In genomic region chrV:4755308-4756029, ce11 we compare ENCODE assay signal across 2 worm cellular contexts.
A peak's percentile ranks its signal among the peaks of the same experiment; 100 is the strongest.
TF ChIP-seq lines count a peak whose summit lies in the region.

Gene pgl-3 (plus strand): TSS chrV:4755979.

TF ChIP-seq in whole organism, L4 larva, 104 proteins besides CTCF, POLR2A, EP300 and RAD21:
- TF ChIP-seq Y75B8A.6 (GFP tag; IDR thresholded peaks at IDR 0.05; lab: Robert Waterston, UW) = no peak
- TF ChIP-seq unc-130 (GFP tag; optimal IDR thresholded peaks at IDR 0.05; lab: Kevin White, UChicago) = peak; percentile 6
- peak; percentile 67 for TF ChIP-seq F49E8.2 (tag; optimal IDR thresholded peaks at IDR 0.05; lab: Kevin White, UChicago; ENCODE audit: borderline replicate concordance)
- TF ChIP-seq mes-2 (tag; optimal IDR thresholded peaks at IDR 0.05; lab: Kevin White, UChicago; ENCODE audit: poor library complexity, severe bottlenecking) = no peak
- TF ChIP-seq dmd-8 (GFP tag; IDR thresholded peaks at IDR 0.05; lab: Robert Waterston, UW) = 0 out of 2 replicates have a peak, but pooled peaks have one; percentile 48
- no peak for TF ChIP-seq mxl-3 (GFP tag; optimal IDR thresholded peaks at IDR 0.05; lab: Kevin White, UChicago)

TF ChIP-seq in whole organism, young adult, 124 proteins besides CTCF, POLR2A, EP300 and RAD21 (continues in another document):
- TF ChIP-seq dpff-1 (tag; optimal IDR thresholded peaks at IDR 0.05; lab: Kevin White, UChicago) (no peak), lsy-27 (tag; optimal IDR thresholded peaks at IDR 0.05; lab: Kevin White, UChicago; ENCODE audit: borderline replicate concordance, insufficient read depth) (no peak), sptf-2 (GFP tag; optimal IDR thresholded peaks at IDR 0.05; lab: Kevin White, UChicago) (no peak), sea-2 (GFP tag; IDR thresholded peaks at IDR 0.05; lab: Robert Waterston, UW) (no peak), attf-3 (GFP tag; conservative IDR thresholded peaks at IDR 0.05; lab: Robert Waterston, UW) (no peak), ztf-3 (GFP tag; optimal IDR thresholded peaks at IDR 0.05; lab: Kevin White, UChicago) (no peak), nfya-1 (tag; optimal IDR thresholded peaks at IDR 0.05; lab: Kevin White, UChicago; ENCODE audit: borderline replicate concordance, insufficient read depth) (no peak), efl-1 (GFP tag; optimal IDR thresholded peaks at IDR 0.05; lab: Kevin White, UChicago) (peak; percentile 47), F37B4.10 (GFP tag; IDR thresholded peaks at IDR 0.05; lab: Robert Waterston, UW) (0 out of 2 replicates have a peak, but pooled peaks have one; percentile 19), ceh-79 (tag; optimal IDR thresholded peaks at IDR 0.05; lab: Kevin White, UChicago) (no peak), hsf-1 (GFP tag; IDR thresholded peaks at IDR 0.05; lab: Robert Waterston, UW) (peak; percentile 83), F52B5.7 (tag; optimal IDR thresholded peaks at IDR 0.05; lab: Kevin White, UChicago) (no peak), cebp-2 (GFP tag; IDR thresholded peaks at IDR 0.05; lab: Robert Waterston, UW) (no peak), repo-1 (tag; optimal IDR thresholded peaks at IDR 0.05; lab: Kevin White, UChicago) (no peak), unc-62 (GFP tag; optimal IDR thresholded peaks at IDR 0.05; lab: Kevin White, UChicago) (no peak), egrh-3 (GFP tag; IDR thresholded peaks at IDR 0.05; lab: Robert Waterston, UW) (no peak), ztf-6 (GFP tag; IDR thresholded peaks at IDR 0.05; lab: Robert Waterston, UW) (no peak), F57A8.1 (GFP tag; optimal IDR thresholded peaks at IDR 0.05; lab: Kevin White, UChicago) (no peak), snpc-4 (GFP tag; optimal IDR thresholded peaks at IDR 0.05; lab: Kevin White, UChicago) (peak; percentile 24), snpc-4 (tag; optimal IDR thresholded peaks at IDR 0.05; lab: Kevin White, UChicago) (no peak), F23B12.7 (tag; optimal IDR thresholded peaks at IDR 0.05; lab: Kevin White, UChicago; ENCODE audit: insufficient read depth) (no peak), bed-1 (GFP tag; IDR thresholded peaks at IDR 0.05; lab: Robert Waterston, UW) (no peak), egl-18 (GFP tag; IDR thresholded peaks at IDR 0.05; lab: Robert Waterston, UW) (no peak), ama-1 (optimal IDR thresholded peaks at IDR 0.05; lab: Kevin White, UChicago) (no peak), ama-1 (GFP tag; optimal IDR thresholded peaks at IDR 0.05; lab: Kevin White, UChicago) (no peak), Y67H2A.10 (GFP tag; conservative IDR thresholded peaks at IDR 0.05; lab: Robert Waterston, UW) (no peak), lin-26 (GFP tag; IDR thresholded peaks at IDR 0.05; lab: Robert Waterston, UW) (peak; percentile 60; the same call in 1 of the 2 replicates), ZK185.1 (tag; optimal IDR thresholded peaks at IDR 0.05; lab: Kevin White, UChicago; ENCODE audit: poor library complexity, severe bottlenecking) (no peak), nfya-2 (GFP tag; IDR thresholded peaks at IDR 0.05; lab: Robert Waterston, UW) (no peak), let-526 (GFP tag; IDR thresholded peaks at IDR 0.05; lab: Robert Waterston, UW) (no peak), mcd-1 (GFP tag; IDR thresholded peaks at IDR 0.05; lab: Robert Waterston, UW) (no peak), nfyb-1 (GFP tag; IDR thresholded peaks at IDR 0.05; lab: Robert Waterston, UW) (0 out of 2 replicates have a peak, but pooled peaks have one; percentile 10), akir-1 (GFP tag; optimal IDR thresholded peaks at IDR 0.05; lab: Kevin White, UChicago) (no peak), snpc-3.4 (tag; optimal IDR thresholded peaks at IDR 0.05; lab: Kevin White, UChicago) (no peak), ekl-4 (GFP tag; IDR thresholded peaks at IDR 0.05; lab: Robert Waterston, UW) (no peak), ztf-28 (GFP tag; IDR thresholded peaks at IDR 0.05; lab: Robert Waterston, UW) (no peak), nhr-120 (GFP tag; IDR thresholded peaks at IDR 0.05; lab: Robert Waterston, UW) (no peak), lin-35 (GFP tag; optimal IDR thresholded peaks at IDR 0.05; lab: Kevin White, UChicago) (no peak), F33H1.4 (GFP tag; IDR thresholded peaks at IDR 0.05; lab: Robert Waterston, UW) (peak; percentile 72), C06A6.2 (GFP tag; conservative IDR thresholded peaks at IDR 0.05; lab: Robert Waterston, UW) (no peak), T07F8.4 (tag; optimal IDR thresholded peaks at IDR 0.05; lab: Kevin White, UChicago) (no peak), ztf-25 (GFP tag; IDR thresholded peaks at IDR 0.05; lab: Robert Waterston, UW) (no peak), F57C9.4 (tag; optimal IDR thresholded peaks at IDR 0.05; lab: Kevin White, UChicago) (no peak), C17E4.6 (GFP tag; IDR thresholded peaks at IDR 0.05; lab: Robert Waterston, UW) (peak; percentile 72), madf-6 (GFP tag; IDR thresholded peaks at IDR 0.05; lab: Robert Waterston, UW) (peak; percentile 70), B0261.1 (tag; optimal IDR thresholded peaks at IDR 0.05; lab: Kevin White, UChicago) (no peak), ceh-58 (GFP tag; IDR thresholded peaks at IDR 0.05; lab: Robert Waterston, UW) (no peak), ztf-26 (tag; optimal IDR thresholded peaks at IDR 0.05; lab: Kevin White, UChicago) (no peak), F22D6.2 (tag; optimal IDR thresholded peaks at IDR 0.05; lab: Kevin White, UChicago) (no peak), madf-8 (GFP tag; conservative IDR thresholded peaks at IDR 0.05; lab: Robert Waterston, UW) (peak; percentile 45), athp-1 (tag; optimal IDR thresholded peaks at IDR 0.05; lab: Kevin White, UChicago) (no peak), ccch-3 (GFP tag; optimal IDR thresholded peaks at IDR 0.05; lab: Kevin White, UChicago) (no peak), madf-3 (GFP tag; IDR thresholded peaks at IDR 0.05; lab: Robert Waterston, UW) (peak; percentile 77; the same call in 1 of the 2 replicates), F55B11.4 (tag; optimal IDR thresholded peaks at IDR 0.05; lab: Kevin White, UChicago; ENCODE audit: borderline replicate concordance, insufficient read depth) (no peak), rpc-1 (optimal IDR thresholded peaks at IDR 0.05; lab: Kevin White, UChicago) (no peak), rpc-1 (tag; optimal IDR thresholded peaks at IDR 0.05; lab: Kevin White, UChicago) (no peak), Y53G8AR.9 (GFP tag; conservative IDR thresholded peaks at IDR 0.05; lab: Robert Waterston, UW) (peak; percentile 76; the same call in 1 of the 2 replicates), K12H6.12 (tag; optimal IDR thresholded peaks at IDR 0.05; lab: Kevin White, UChicago) (no peak), lag-1 (GFP tag; IDR thresholded peaks at IDR 0.05; lab: Robert Waterston, UW) (no peak), K11D2.4 (GFP tag; IDR thresholded peaks at IDR 0.05; lab: Robert Waterston, UW) (no peak), ztf-18 (tag; optimal IDR thresholded peaks at IDR 0.05; lab: Kevin White, UChicago) (no peak), gei-17 (GFP tag; optimal IDR thresholded peaks at IDR 0.05; lab: Kevin White, UChicago) (no peak), pbrm-1 (GFP tag; IDR thresholded peaks at IDR 0.05; lab: Robert Waterston, UW) (no peak), tbx-9 (tag; optimal IDR thresholded peaks at IDR 0.05; lab: Kevin White, UChicago; ENCODE audit: borderline replicate concordance) (no peak), tbp1 (GFP tag; optimal IDR thresholded peaks at IDR 0.05; lab: Kevin White, UChicago) (peak; percentile 13), zfh-2 (GFP tag; conservative IDR thresholded peaks at IDR 0.05; lab: Robert Waterston, UW) (no peak), attf-6 (GFP tag; IDR thresholded peaks at IDR 0.05; lab: Robert Waterston, UW) (peak; percentile 61), ceh-91 (GFP tag; IDR thresholded peaks at IDR 0.05; lab: Robert Waterston, UW) (peak; percentile 45; the same call in 1 of the 2 replicates), hrde-1 (tag; optimal IDR thresholded peaks at IDR 0.05; lab: Kevin White, UChicago; ENCODE audit: borderline replicate concordance) (peak; percentile 88), nhr-80 (tag; optimal IDR thresholded peaks at IDR 0.05; lab: Kevin White, UChicago) (no peak), T26A5.8 (tag; optimal IDR thresholded peaks at IDR 0.05; lab: Kevin White, UChicago) (no peak), snpc-1.3 (tag; optimal IDR thresholded peaks at IDR 0.05; lab: Kevin White, UChicago; ENCODE audit: insufficient read depth) (peak; percentile 20), B0035.1 (tag; optimal IDR thresholded peaks at IDR 0.05; lab: Kevin White, UChicago) (no peak), atf-7 (tag; optimal IDR thresholded peaks at IDR 0.05; lab: Kevin White, UChicago) (no peak), mel-28 (tag; optimal IDR thresholded peaks at IDR 0.05; lab: Kevin White, UChicago; ENCODE audit: borderline replicate concordance) (no peak), ztf-22 (GFP tag; optimal IDR thresholded peaks at IDR 0.05; lab: Kevin White, UChicago) (no peak), aptf-2 (GFP tag; conservative IDR thresholded peaks at IDR 0.05; lab: Robert Waterston, UW) (no peak), egl-44 (GFP tag; IDR thresholded peaks at IDR 0.05; lab: Robert Waterston, UW) (0 out of 2 replicates have a peak, but pooled peaks have one; percentile 54), D2030.7 (GFP tag; IDR thresholded peaks at IDR 0.05; lab: Robert Waterston, UW) (peak; percentile 77), lsl-1 (GFP tag; optimal IDR thresholded peaks at IDR 0.05; lab: Kevin White, UChicago) (peak; percentile 41), fkh-3 (tag; optimal IDR thresholded peaks at IDR 0.05; lab: Kevin White, UChicago) (no peak), somi-1 (GFP tag; optimal IDR thresholded peaks at IDR 0.05; lab: Kevin White, UChicago) (no peak), aptf-3 (GFP tag; IDR thresholded peaks at IDR 0.05; lab: Robert Waterston, UW) (no peak), cebp-1 (GFP tag; IDR thresholded peaks at IDR 0.05; lab: Robert Waterston, UW) (no peak), cebp-1 (tag; optimal IDR thresholded peaks at IDR 0.05; lab: Kevin White, UChicago) (peak; percentile 31), ceh-100 (GFP tag; IDR thresholded peaks at IDR 0.05; lab: Robert Waterston, UW) (no peak), nhr-179 (tag; optimal IDR thresholded peaks at IDR 0.05; lab: Kevin White, UChicago) (no peak)

Comparison
In these comparisons a context has a peak if more than half of its experiments do, and no peak if none do; other contexts are left out.
1. Of the 7 proteins assayed by ChIP-seq in both whole organism, young adult and whole organism, L4 larva: peak only in whole organism, young adult: dpl-1; only in whole organism, L4 larva: none; in both: F49E8.2 and unc-130; in neither: 3; mixed calls (peak in some experiments, not most) for 1.